Worm (Caenorhabditis elegans) whole organism, L4 larva: Measurements from ENCODE around the gene dmd-9.

Experiments
- D1046.2 ChIP-seq: fragments of 200-800 bp; sonication (Bioruptor generic); IDR thresholded peaks from 2 replicates; pipeline ENCODE4 v1.3.6; 2022; ENCODE audit warnings: missing genetic modification characterization, missing compliant biosample characterization
- F10B5.3 ChIP-seq: sonication (generic microtip); optimal IDR thresholded peaks from 2 replicates; lab custom pipeline; 2016; ENCODE audit warnings: mild to moderate bottlenecking, missing genetic modification characterization, missing compliant biosample characterization
- F26F4.8 ChIP-seq: fragments of 200-800 bp; sonication (Bioruptor generic); conservative IDR thresholded peaks from 2 replicates; pipeline ENCODE4 v1.3.6; 2022; ENCODE audit warnings: missing genetic modification characterization, missing compliant biosample characterization
- F44E2.7 ChIP-seq: fragments of 200-800 bp; sonication (Bioruptor generic); IDR thresholded peaks from 2 replicates; pipeline ENCODE4 v2.1.2; 2022; ENCODE audit warnings: missing genetic modification characterization, missing compliant biosample characterization
- R02D3.7 ChIP-seq: fragments of 150-350 bp; sonication (generic microtip); optimal IDR thresholded peaks from 3 replicates; lab custom pipeline; 2014; ENCODE audit warnings: missing biosample characterization, missing genetic modification characterization
- T26A8.4 ChIP-seq: fragments of 200-800 bp; sonication (Bioruptor generic); IDR thresholded peaks from 2 replicates; pipeline ENCODE4 v1.3.6; 2022; ENCODE audit warnings: missing genetic modification characterization, missing compliant biosample characterization
- Y105C5A.15 ChIP-seq: fragments of 200-800 bp; sonication (Bioruptor generic); IDR thresholded peaks from 2 replicates; pipeline ENCODE4 v1.3.6; 2022; ENCODE audit warnings: missing genetic modification characterization, missing compliant biosample characterization
- Y48G9A.11 ChIP-seq: fragments of 200-800 bp; sonication (Bioruptor generic); IDR thresholded peaks from 2 replicates; pipeline ENCODE4 v1.3.6; 2022; ENCODE audit warnings: missing genetic modification reagents, missing genetic modification characterization, missing compliant biosample characterization
- ZK337.2 ChIP-seq: fragments of 200-800 bp; sonication (Bioruptor generic); IDR thresholded peaks from 2 replicates; pipeline ENCODE4 v1.3.6; 2022; ENCODE audit warnings: missing genetic modification reagents, missing genetic modification characterization, missing compliant biosample characterization
- ZK546.5 ChIP-seq, 2 experiments: sonication (generic microtip); optimal IDR thresholded peaks; 2 replicates each; lab custom pipeline; 2017; ENCODE audit warnings: missing biosample characterization in 2 of 2, missing genetic modification characterization in 2 of 2
- aly-2 ChIP-seq: sonication (generic microtip); optimal IDR thresholded peaks from 2 replicates; lab custom pipeline; 2018; ENCODE audit warnings: missing biosample characterization, missing genetic modification characterization
- ama-1 ChIP-seq: fragments of 150-350 bp; optimal IDR thresholded peaks from 2 replicates; lab custom pipeline; 2014; ENCODE audit warnings: inconsistent platforms, mixed read lengths
- attf-4 ChIP-seq: sonication (generic microtip); optimal IDR thresholded peaks from 3 replicates; lab custom pipeline; 2017; ENCODE audit warnings: missing biosample characterization, missing genetic modification characterization
- ceh-28 ChIP-seq: fragments of 150-350 bp; optimal IDR thresholded peaks from 2 replicates; lab custom pipeline; 2014; ENCODE audit warnings: missing biosample characterization, missing genetic modification reagents, missing genetic modification characterization
- ceh-44 ChIP-seq: fragments of 200-800 bp; sonication (Bioruptor generic); IDR thresholded peaks from 2 replicates; pipeline ENCODE4 v1.3.6; 2022; ENCODE audit warnings: missing genetic modification reagents, missing genetic modification characterization, missing compliant biosample characterization
- ceh-82 ChIP-seq: sonication (generic microtip); optimal IDR thresholded peaks from 2 replicates; lab custom pipeline; 2017; ENCODE audit warnings: missing biosample characterization, missing genetic modification characterization
- ces-1 ChIP-seq: fragments of 150-350 bp; sonication (generic microtip); optimal IDR thresholded peaks from 4 replicates; lab custom pipeline; 2014; ENCODE audit warnings: missing biosample characterization, missing genetic modification reagents, missing genetic modification characterization
- cey-2 ChIP-seq: sonication (generic microtip); optimal IDR thresholded peaks from 3 replicates; lab custom pipeline; 2017; ENCODE audit warnings: missing genetic modification characterization, mild to moderate bottlenecking, missing compliant biosample characterization, antibody characterized with exemption, borderline replicate concordance; ENCODE audit not compliant: insufficient read depth
- daf-12 ChIP-seq: fragments of 150-350 bp; optimal IDR thresholded peaks from 2 replicates; lab custom pipeline; 2014; ENCODE audit warnings: missing biosample characterization, missing genetic modification reagents, missing genetic modification characterization
- daf-19 ChIP-seq: fragments of 200-800 bp; sonication (Bioruptor generic); conservative IDR thresholded peaks from 2 replicates; pipeline ENCODE4 v1.3.6; 2022; ENCODE audit warnings: missing genetic modification characterization, missing compliant biosample characterization
- daf-8 ChIP-seq: fragments of 200-800 bp; sonication (Bioruptor generic); IDR thresholded peaks from 2 replicates; pipeline ENCODE4 v1.3.6; 2022; ENCODE audit warnings: missing genetic modification characterization, missing compliant biosample characterization
- dmd-6 ChIP-seq: fragments of 200-800 bp; sonication (Bioruptor generic); IDR thresholded peaks from 2 replicates; pipeline ENCODE4 v1.3.6; 2022; ENCODE audit warnings: missing genetic modification reagents, missing genetic modification characterization, missing compliant biosample characterization
- dmd-9 ChIP-seq: fragments of 200-800 bp; sonication (Bioruptor generic); IDR thresholded peaks from 2 replicates; pipeline ENCODE4 v1.3.6; 2022; ENCODE audit warnings: missing genetic modification reagents, missing genetic modification characterization, missing compliant biosample characterization
- duxl-1 ChIP-seq: sonication (generic microtip); optimal IDR thresholded peaks from 2 replicates; lab custom pipeline; 2016; ENCODE audit warnings: mild to moderate bottlenecking, missing genetic modification characterization, moderate library complexity, missing compliant biosample characterization; ENCODE audit not compliant: poor library complexity
- egl-27 ChIP-seq: sonication (generic microtip); optimal IDR thresholded peaks from 3 replicates; lab custom pipeline; 2017; ENCODE audit warnings: missing biosample characterization, missing genetic modification reagents, missing genetic modification characterization
- fos-1 ChIP-seq: fragments of 150-350 bp; optimal IDR thresholded peaks from 2 replicates; lab custom pipeline; 2014; ENCODE audit warnings: missing biosample characterization, missing genetic modification characterization
- gei-8 ChIP-seq: fragments of 200-800 bp; sonication (Bioruptor generic); optimal IDR thresholded peaks from 2 replicates; lab custom pipeline; 2018; ENCODE audit warnings: mild to moderate bottlenecking, missing genetic modification characterization, missing compliant biosample characterization
- hmg-1.1 ChIP-seq: fragments of 200-800 bp; sonication (Bioruptor generic); IDR thresholded peaks from 2 replicates; pipeline ENCODE4 v1.3.6; 2022; ENCODE audit warnings: missing genetic modification reagents, missing genetic modification characterization, missing compliant biosample characterization
- jun-1 ChIP-seq: fragments of 150-350 bp; optimal IDR thresholded peaks from 2 replicates; lab custom pipeline; 2014; ENCODE audit warnings: missing biosample characterization, missing genetic modification reagents, missing genetic modification characterization
- lin-38 ChIP-seq: fragments of 200-800 bp; sonication (Bioruptor generic); IDR thresholded peaks from 2 replicates; pipeline ENCODE4 v1.3.6; 2022; ENCODE audit warnings: missing genetic modification reagents, missing genetic modification characterization, missing compliant biosample characterization
- lir-3 ChIP-seq: sonication (generic microtip); optimal IDR thresholded peaks from 2 replicates; lab custom pipeline; 2016; ENCODE audit warnings: mild to moderate bottlenecking, missing genetic modification characterization, missing compliant biosample characterization
- madf-5 ChIP-seq, 2 experiments: fragments of 200-800 bp; sonication (Bioruptor generic); IDR thresholded peaks; 2 replicates each; pipeline ENCODE4 v1.3.6; 2022; ENCODE audit warnings: missing compliant biosample characterization in 2 of 2, missing genetic modification characterization in 2 of 2
- madf-9 ChIP-seq: fragments of 200-800 bp; sonication (Bioruptor generic); conservative IDR thresholded peaks from 2 replicates; pipeline ENCODE4 v1.3.6; 2022; ENCODE audit warnings: missing genetic modification reagents, missing genetic modification characterization, missing compliant biosample characterization
- mep-1 ChIP-seq: fragments of 150-350 bp; sonication (generic microtip); optimal IDR thresholded peaks from 3 replicates; lab custom pipeline; 2014; ENCODE audit warnings: missing biosample characterization, missing genetic modification characterization
- mxl-3 ChIP-seq: fragments of 200-800 bp; sonication (Bioruptor generic); optimal IDR thresholded peaks from 2 replicates; lab custom pipeline; 2018; ENCODE audit warnings: mild to moderate bottlenecking, missing genetic modification characterization, missing compliant biosample characterization
- nhr-11 ChIP-seq: fragments of 150-350 bp; optimal IDR thresholded peaks from 2 replicates; lab custom pipeline; 2014; ENCODE audit warnings: missing biosample characterization, missing genetic modification characterization
- nhr-111 ChIP-seq: fragments of 200-800 bp; sonication (Bioruptor generic); optimal IDR thresholded peaks from 2 replicates; lab custom pipeline; 2018; ENCODE audit warnings: mild to moderate bottlenecking, missing genetic modification characterization, missing compliant biosample characterization
- nhr-237 ChIP-seq: sonication (generic microtip); optimal IDR thresholded peaks from 2 replicates; lab custom pipeline; 2017; ENCODE audit warnings: missing biosample characterization, missing genetic modification characterization
- nhr-41 ChIP-seq: fragments of 200-800 bp; sonication (Bioruptor generic); IDR thresholded peaks from 2 replicates; pipeline ENCODE4 v1.3.6; 2022; ENCODE audit warnings: missing genetic modification reagents, missing genetic modification characterization, missing compliant biosample characterization
- nhr-42 ChIP-seq: fragments of 200-800 bp; sonication (Bioruptor generic); IDR thresholded peaks from 2 replicates; pipeline ENCODE4 v1.3.6; 2022; ENCODE audit warnings: missing genetic modification characterization, missing compliant biosample characterization
- nhr-76 ChIP-seq: fragments of 150-350 bp; optimal IDR thresholded peaks from 2 replicates; lab custom pipeline; 2014; ENCODE audit warnings: missing biosample characterization, missing genetic modification characterization
- php-3 ChIP-seq: fragments of 200-800 bp; sonication (Bioruptor generic); IDR thresholded peaks from 2 replicates; pipeline ENCODE4 v1.3.6; 2022; ENCODE audit warnings: missing genetic modification reagents, missing genetic modification characterization, missing compliant biosample characterization
- sdz-12 ChIP-seq: fragments of 200-800 bp; sonication (Bioruptor generic); optimal IDR thresholded peaks from 2 replicates; lab custom pipeline; 2018; ENCODE audit warnings: mild to moderate bottlenecking, missing genetic modification characterization, missing compliant biosample characterization
- spr-3 ChIP-seq: fragments of 200-800 bp; sonication (Bioruptor generic); optimal IDR thresholded peaks from 2 replicates; lab custom pipeline; 2018; ENCODE audit warnings: mild to moderate bottlenecking, missing genetic modification characterization, missing compliant biosample characterization
- tag-97 ChIP-seq: fragments of 200-800 bp; sonication (Bioruptor generic); IDR thresholded peaks from 2 replicates; pipeline ENCODE4 v1.3.6; 2022; ENCODE audit warnings: missing genetic modification characterization, missing compliant biosample characterization
- tra-1 ChIP-seq: fragments of 200-800 bp; sonication (Bioruptor generic); IDR thresholded peaks from 2 replicates; pipeline ENCODE4 v1.3.6; 2022; ENCODE audit warnings: missing genetic modification reagents, missing genetic modification characterization, missing compliant biosample characterization
- unc-39 ChIP-seq: sonication (generic microtip); optimal IDR thresholded peaks from 2 replicates; lab custom pipeline; 2017; ENCODE audit warnings: missing biosample characterization, missing genetic modification characterization
- vab-7 ChIP-seq: fragments of 200-800 bp; sonication (Bioruptor generic); IDR thresholded peaks from 2 replicates; pipeline ENCODE4 v1.3.6; 2022; ENCODE audit warnings: missing genetic modification reagents, missing genetic modification characterization, missing compliant biosample characterization
- zfp-3 ChIP-seq: fragments of 200-800 bp; sonication (Bioruptor generic); conservative IDR thresholded peaks from 2 replicates; pipeline ENCODE4 v1.3.6; 2022; ENCODE audit warnings: missing genetic modification reagents, missing genetic modification characterization, missing compliant biosample characterization
- zip-11 ChIP-seq: fragments of 200-800 bp; sonication (Bioruptor generic); IDR thresholded peaks from 2 replicates; pipeline ENCODE4 v1.3.6; 2022; ENCODE audit warnings: missing genetic modification characterization, missing compliant biosample characterization
- ztf-7 ChIP-seq: fragments of 150-350 bp; optimal IDR thresholded peaks from 2 replicates; lab custom pipeline; 2014; ENCODE audit warnings: missing biosample characterization, missing genetic modification characterization

The dmd-9 gene

DNA sequence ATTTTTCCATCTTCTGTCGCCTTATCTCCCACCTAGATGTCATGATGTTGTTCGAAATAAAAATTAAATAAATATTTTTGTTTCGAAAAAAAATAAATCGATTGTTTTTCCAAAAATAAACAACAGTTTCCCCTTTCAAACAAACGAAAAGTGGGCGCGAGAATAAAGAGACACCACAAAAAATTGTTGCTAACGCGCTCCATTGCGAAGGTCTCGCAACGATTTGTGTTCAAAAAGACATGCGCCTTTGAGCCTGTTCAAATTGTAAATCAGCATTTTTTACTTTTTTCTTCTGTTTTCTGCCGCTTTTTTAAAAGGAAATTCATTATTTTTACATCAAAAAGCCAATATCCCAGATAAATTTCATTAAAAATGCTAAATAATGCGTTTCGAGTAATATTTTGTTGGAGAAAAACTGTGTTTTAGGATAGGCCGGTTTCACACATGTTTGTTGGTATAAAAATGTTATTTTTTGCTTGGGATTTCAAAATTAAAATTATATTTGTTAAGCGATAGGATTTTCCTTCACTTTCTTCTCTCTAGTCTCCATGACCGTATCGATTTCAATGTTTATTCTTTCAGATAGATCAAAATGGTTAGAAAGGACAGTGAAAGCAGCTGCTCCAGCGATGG lies 40.3 kb upstream of the dmd-9 start, which contains the start of gene W08E12.7 (continued):
- TF ChIP-seq lir-3 (tag; lab: Kevin White, UChicago) (no peak), daf-19 (GFP tag; lab: Robert Waterston, UW) (no peak), ZK337.2 (GFP tag; lab: Robert Waterston, UW) (no peak), D1046.2 (GFP tag; lab: Robert Waterston, UW) (peak; percentile 80; the same call in 1 of the 2 replicates), Y48G9A.11 (peak; percentile 61; the same call in 1 of the 2 replicates), zip-11 (GFP tag; lab: Robert Waterston, UW) (no peak), T26A8.4 (no peak), dmd-9 (GFP tag; lab: Robert Waterston, UW) (peak; percentile 80; the same call in 1 of the 2 replicates), ceh-82 (tag; lab: Kevin White, UChicago) (no peak), zfp-3 (GFP tag; lab: Robert Waterston, UW) (peak; percentile 87), ztf-7 (tag; lab: Kevin White, UChicago) (peak; percentile 50), attf-4 (tag; lab: Kevin White, UChicago) (no peak), tag-97 (GFP tag; lab: Robert Waterston, UW) (no peak), nhr-42 (GFP tag; lab: Robert Waterston, UW) (peak; percentile 86; the same call in 1 of the 2 replicates), ces-1 (GFP tag; lab: Kevin White, UChicago) (no peak), lin-38 (GFP tag; lab: Robert Waterston, UW) (peak; percentile 100), jun-1 (tag; lab: Kevin White, UChicago) (peak; percentile 66), gei-8 (GFP tag; lab: Kevin White, UChicago) (no peak), F10B5.3 (no peak), unc-39 (tag; lab: Kevin White, UChicago) (no peak), tra-1 (peak; percentile 64; the same call in 1 of the 2 replicates), F26F4.8 (no peak), Y105C5A.15 (GFP tag; lab: Robert Waterston, UW) (no peak), dmd-6 (GFP tag; lab: Robert Waterston, UW) (peak; percentile 84), nhr-41 (GFP tag; lab: Robert Waterston, UW) (no peak), madf-5 (GFP tag; IDR thresholded peaks at IDR 0.05; lab: Robert Waterston, UW) (no peak; a peak in 1 of 4 replicates), daf-12 (tag; lab: Kevin White, UChicago) (no peak), mep-1 (tag; lab: Kevin White, UChicago) (peak; percentile 98), hmg-1.1 (GFP tag; lab: Robert Waterston, UW) (peak; percentile 87), daf-8 (no peak), madf-9 (GFP tag; lab: Robert Waterston, UW) (peak; percentile 74; the same call in 1 of the 2 replicates), php-3 (GFP tag; lab: Robert Waterston, UW) (0 out of 2 replicates have a peak, but pooled peaks have one; percentile 20), ama-1 (lab: Kevin White, UChicago) (peak; percentile 77), nhr-237 (peak; percentile 14), sdz-12 (GFP tag; lab: Kevin White, UChicago) (no peak), nhr-111 (GFP tag; lab: Kevin White, UChicago) (no peak), ceh-28 (peak; percentile 32), ceh-44 (GFP tag; lab: Robert Waterston, UW) (peak; percentile 91), spr-3 (GFP tag; lab: Kevin White, UChicago) (peak; percentile 32), F44E2.7 (GFP tag; lab: Robert Waterston, UW) (no peak), fos-1 (tag; lab: Kevin White, UChicago) (no peak), nhr-76 (tag; lab: Kevin White, UChicago) (no peak), duxl-1 (tag; lab: Kevin White, UChicago) (peak; percentile 79), nhr-11 (peak; percentile 95), cey-2 (tag; lab: Kevin White, UChicago) (no peak), vab-7 (GFP tag; lab: Robert Waterston, UW) (peak; percentile 85), R02D3.7 (peak; percentile 53), egl-27 (tag; lab: Kevin White, UChicago) (no peak), aly-2 (tag; lab: Kevin White, UChicago) (no peak), mxl-3 (GFP tag; lab: Kevin White, UChicago) (peak; percentile 79), ZK546.5 (tag; optimal IDR thresholded peaks at IDR 0.05; lab: Kevin White, UChicago) (peak in 1 of 2 experiments; percentile 53)
